Fruit fly (Drosophila melanogaster) whole organism: ENCODE data around the gene CG44325.

Source experiments
- CG8478 ChIP-seq: fragments of >200 bp; optimal IDR thresholded peaks from 2 replicates; lab custom pipeline; 2018; ENCODE audit warnings: inconsistent platforms
- EcR ChIP-seq, 2 experiments: fragments of >200 bp; optimal IDR thresholded peaks; 2 replicates each; lab custom pipeline; 2017; ENCODE audit warnings: missing biosample characterization in 2 of 2, missing genetic modification characterization in 2 of 2, missing genetic modification reagents in 2 of 2
- pan ChIP-seq: fragments of >200 bp; optimal IDR thresholded peaks from 2 replicates; lab custom pipeline; 2017
- psq ChIP-seq: fragments of >200 bp; optimal IDR thresholded peaks from 2 replicates; lab custom pipeline; 2017

DNA sequence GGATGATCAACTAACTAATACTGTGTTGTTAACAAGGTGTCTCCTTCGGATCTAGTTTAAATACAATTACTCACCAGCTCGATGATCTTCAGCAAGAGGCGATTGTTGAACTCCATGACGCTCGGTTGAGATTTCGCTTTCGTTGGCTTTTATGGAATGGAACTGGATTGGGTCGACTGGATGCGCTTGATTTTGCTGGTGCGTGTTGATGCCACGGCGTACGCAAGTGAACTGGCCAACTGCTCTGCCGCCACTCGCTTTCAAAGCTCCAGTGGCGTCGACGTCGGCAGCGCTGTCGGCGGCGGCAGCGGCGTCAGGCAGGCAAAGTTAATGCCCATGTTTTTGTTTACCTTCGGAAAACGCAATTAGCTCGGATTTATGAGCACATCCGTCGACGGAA, at the start of gene CG44325:
- no peak for TF ChIP-seq CG8478 (lab: Kevin White, UChicago)
- TF ChIP-seq psq (lab: Kevin White, UChicago) = no peak
- no peak for TF ChIP-seq EcR (GFP tag; optimal IDR thresholded peaks at IDR 0.05; lab: Kevin White, UChicago)
- no peak for TF ChIP-seq pan (lab: Kevin White, UChicago)
